Fruit fly (Drosophila melanogaster) whole organism, prepupa: ENCODE data around the gene CG32263.
A peak's percentile ranks its signal among the peaks of the same experiment; 100 is the strongest.

Source experiments
- Blimp-1 ChIP-seq: fragments of 200-800 bp; sonication (Bioruptor generic); optimal IDR thresholded peaks from 3 replicates; lab custom pipeline; 2017; ENCODE audit warnings: missing biosample characterization, missing genetic modification characterization, mild to moderate bottlenecking, moderate library complexity, missing genetic modification reagents
- CG10631 ChIP-seq: fragments of 200-800 bp; sonication (Bioruptor generic); optimal IDR thresholded peaks from 2 replicates; lab custom pipeline; 2016; ENCODE audit warnings: missing biosample characterization, missing genetic modification characterization
- CG11294 ChIP-seq: fragments of 200-800 bp; sonication (Bioruptor generic); IDR thresholded peaks from 2 replicates; pipeline ENCODE4 v1.3.6; 2022; ENCODE audit warnings: missing biosample characterization, missing genetic modification characterization
- CG11762 ChIP-seq: fragments of 200-800 bp; sonication (Bioruptor generic); optimal IDR thresholded peaks from 3 replicates; lab custom pipeline; 2016; ENCODE audit warnings: missing biosample characterization, missing genetic modification characterization; ENCODE audit not compliant: insufficient read depth
- CG11902 ChIP-seq: fragments of 200-800 bp; sonication (Bioruptor generic); optimal IDR thresholded peaks from 3 replicates; lab custom pipeline; 2016; ENCODE audit warnings: missing biosample characterization, missing genetic modification characterization
- CG15336 ChIP-seq: fragments of 200-800 bp; sonication (Bioruptor generic); IDR thresholded peaks from 2 replicates; pipeline ENCODE4 v1.3.6; 2022; ENCODE audit warnings: missing biosample characterization, missing genetic modification characterization
- CG1621 ChIP-seq: fragments of 200-800 bp; sonication (Bioruptor generic); optimal IDR thresholded peaks from 3 replicates; lab custom pipeline; 2018; ENCODE audit warnings: missing biosample characterization, mild to moderate bottlenecking, missing genetic modification characterization
- CG3032 ChIP-seq: fragments of 200-800 bp; optimal IDR thresholded peaks from 2 replicates; lab custom pipeline; 2019; ENCODE audit warnings: missing biosample characterization, mild to moderate bottlenecking, missing genetic modification characterization, moderate library complexity
- CG31627 ChIP-seq: fragments of 200-800 bp; sonication (Bioruptor generic); optimal IDR thresholded peaks from 3 replicates; lab custom pipeline; 2016; ENCODE audit warnings: missing biosample characterization, missing genetic modification characterization
- CG34406 ChIP-seq: fragments of 200-800 bp; sonication (Bioruptor generic); optimal IDR thresholded peaks from 3 replicates; lab custom pipeline; 2016; ENCODE audit warnings: missing biosample characterization, missing genetic modification characterization
- CG3919 ChIP-seq: fragments of 200-800 bp; sonication (Bioruptor generic); optimal IDR thresholded peaks from 3 replicates; lab custom pipeline; 2016; ENCODE audit warnings: missing biosample characterization, missing genetic modification characterization
- CG4318 ChIP-seq: fragments of 200-800 bp; sonication (Bioruptor generic); optimal IDR thresholded peaks from 3 replicates; lab custom pipeline; 2017; ENCODE audit warnings: missing biosample characterization, mild to moderate bottlenecking, missing genetic modification characterization
- CG6163 ChIP-seq: fragments of 200-800 bp; sonication (Bioruptor generic); IDR thresholded peaks from 3 replicates; pipeline ENCODE4 v1.3.6; 2022; ENCODE audit warnings: missing biosample characterization, missing genetic modification characterization
- CG6276 ChIP-seq: fragments of 200-800 bp; sonication (Bioruptor generic); optimal IDR thresholded peaks from 2 replicates; lab custom pipeline; 2017; ENCODE audit warnings: missing biosample characterization, mild to moderate bottlenecking, missing genetic modification characterization
- CG6792 ChIP-seq: fragments of 200-800 bp; sonication (Bioruptor generic); optimal IDR thresholded peaks from 3 replicates; lab custom pipeline; 2016; ENCODE audit warnings: missing biosample characterization, missing genetic modification characterization
- CG6808 ChIP-seq: fragments of 200-800 bp; sonication (Bioruptor generic); optimal IDR thresholded peaks from 3 replicates; lab custom pipeline; 2017; ENCODE audit warnings: missing biosample characterization, missing genetic modification characterization, mild to moderate bottlenecking, moderate library complexity, missing genetic modification reagents
- CG7368 ChIP-seq: fragments of 200-800 bp; sonication (Bioruptor generic); optimal IDR thresholded peaks from 3 replicates; lab custom pipeline; 2016; ENCODE audit warnings: missing biosample characterization, missing genetic modification characterization
- CG8119 ChIP-seq: fragments of 200-800 bp; sonication (Bioruptor generic); IDR thresholded peaks from 3 replicates; pipeline ENCODE4 v1.3.6; 2022; ENCODE audit warnings: missing biosample characterization, missing genetic modification characterization
- CG8632 ChIP-seq: fragments of 200-800 bp; sonication (Bioruptor generic); optimal IDR thresholded peaks from 3 replicates; lab custom pipeline; 2016; ENCODE audit warnings: missing biosample characterization, missing genetic modification characterization
- Eip78C ChIP-seq: fragments of 200-800 bp; sonication (Bioruptor generic); peaks from one replicate; lab custom pipeline; 2016; ENCODE audit warnings: missing biosample characterization, missing genetic modification characterization
- Eip93F ChIP-seq: fragments of 200-800 bp; sonication (Bioruptor generic); optimal IDR thresholded peaks from 2 replicates; lab custom pipeline; 2016; ENCODE audit warnings: missing biosample characterization, mild to moderate bottlenecking, missing genetic modification characterization
- Ets21C ChIP-seq: fragments of 200-800 bp; sonication (Bioruptor generic); optimal IDR thresholded peaks from 3 replicates; lab custom pipeline; 2016; ENCODE audit warnings: missing biosample characterization, missing genetic modification characterization
- Ets96B ChIP-seq: fragments of 200-800 bp; optimal IDR thresholded peaks from 2 replicates; lab custom pipeline; 2019; ENCODE audit warnings: missing biosample characterization, mild to moderate bottlenecking, missing genetic modification characterization, moderate library complexity
- Gug ChIP-seq: fragments of 200-800 bp; sonication (Bioruptor generic); IDR thresholded peaks from 2 replicates; pipeline ENCODE4 v1.3.6; 2022; ENCODE audit warnings: missing biosample characterization, missing genetic modification characterization
- Hr38 ChIP-seq: sonication (Bioruptor generic); optimal IDR thresholded peaks from 2 replicates; lab custom pipeline; 2016; ENCODE audit warnings: missing biosample characterization, missing genetic modification characterization
- Hr4 ChIP-seq: fragments of 200-800 bp; sonication (Bioruptor generic); optimal IDR thresholded peaks from 3 replicates; lab custom pipeline; 2016; ENCODE audit warnings: missing biosample characterization, missing genetic modification characterization
- Lpt ChIP-seq: fragments of 200-800 bp; sonication (Bioruptor generic); optimal IDR thresholded peaks from 3 replicates; lab custom pipeline; 2016; ENCODE audit warnings: missing biosample characterization, missing genetic modification characterization
- OdsH ChIP-seq: fragments of 200-800 bp; sonication (Bioruptor generic); optimal IDR thresholded peaks from 3 replicates; lab custom pipeline; 2016; ENCODE audit warnings: missing biosample characterization, missing genetic modification characterization
- Smox ChIP-seq: fragments of 200-800 bp; sonication (Bioruptor generic); optimal IDR thresholded peaks from 3 replicates; lab custom pipeline; 2016; ENCODE audit warnings: missing biosample characterization, missing genetic modification characterization
- Sox102F ChIP-seq: fragments of 200-800 bp; sonication (Bioruptor generic); optimal IDR thresholded peaks from 2 replicates; lab custom pipeline; 2016; ENCODE audit warnings: missing biosample characterization, mild to moderate bottlenecking, missing genetic modification characterization
- Sox14 ChIP-seq: fragments of 200-800 bp; sonication (Bioruptor generic); optimal IDR thresholded peaks from 3 replicates; lab custom pipeline; 2016; ENCODE audit warnings: missing biosample characterization, missing genetic modification characterization
- achi ChIP-seq: fragments of 200-800 bp; sonication (Bioruptor generic); optimal IDR thresholded peaks from 3 replicates; lab custom pipeline; 2016; ENCODE audit warnings: missing biosample characterization, missing genetic modification characterization
- acj6 ChIP-seq: fragments of 200-800 bp; sonication (Bioruptor generic); optimal IDR thresholded peaks from 3 replicates; lab custom pipeline; 2016; ENCODE audit warnings: missing biosample characterization, missing genetic modification characterization
- cyc ChIP-seq: fragments of 200-800 bp; sonication (Bioruptor generic); optimal IDR thresholded peaks from 3 replicates; lab custom pipeline; 2016; ENCODE audit warnings: missing biosample characterization, missing genetic modification characterization
- dsx ChIP-seq: fragments of 200-800 bp; optimal IDR thresholded peaks from 3 replicates; lab custom pipeline; 2019; ENCODE audit warnings: missing biosample characterization, mild to moderate bottlenecking, missing genetic modification characterization, moderate library complexity; ENCODE audit not compliant: poor library complexity, severe bottlenecking
- eg ChIP-seq: fragments of 200-800 bp; sonication (Bioruptor generic); IDR thresholded peaks from 3 replicates; pipeline ENCODE4 v1.3.6; 2022; ENCODE audit warnings: missing biosample characterization, missing genetic modification characterization
- esn ChIP-seq: fragments of 200-800 bp; sonication (Bioruptor generic); optimal IDR thresholded peaks from 2 replicates; lab custom pipeline; 2016; ENCODE audit warnings: missing biosample characterization, mild to moderate bottlenecking, missing genetic modification characterization, moderate library complexity
- fd85E ChIP-seq: fragments of 200-800 bp; sonication (Bioruptor generic); optimal IDR thresholded peaks from 3 replicates; lab custom pipeline; 2016; ENCODE audit warnings: missing biosample characterization, missing genetic modification characterization
- salr ChIP-seq, 2 experiments: fragments of 200-800 bp; sonication (Bioruptor generic); optimal IDR thresholded peaks; 3 replicates each; lab custom pipeline; 2016 to 2018; ENCODE audit warnings: missing biosample characterization in 2 of 2, missing genetic modification characterization in 2 of 2, mild to moderate bottlenecking in 1 of 2
- spab ChIP-seq: fragments of 200-800 bp; sonication (Bioruptor generic); optimal IDR thresholded peaks from 2 replicates; lab custom pipeline; 2017; ENCODE audit warnings: missing biosample characterization, mild to moderate bottlenecking, missing genetic modification characterization, missing genetic modification reagents
- ss ChIP-seq, 2 experiments: fragments of 200-800 bp; sonication (Bioruptor generic); optimal IDR thresholded peaks; 2 replicates in 1 of 2; 3 replicates in 1 of 2; lab custom pipeline; 2017 to 2018; ENCODE audit warnings: mild to moderate bottlenecking in 2 of 2, missing biosample characterization in 2 of 2, missing genetic modification characterization in 2 of 2, moderate library complexity in 1 of 2
- svp ChIP-seq: fragments of 200-800 bp; sonication (Bioruptor generic); peaks from one replicate; lab custom pipeline; 2016; ENCODE audit warnings: missing biosample characterization, missing genetic modification characterization
- vri ChIP-seq: fragments of 200-800 bp; sonication (Bioruptor generic); optimal IDR thresholded peaks from 3 replicates; lab custom pipeline; 2016; ENCODE audit warnings: missing biosample characterization, mild to moderate bottlenecking, missing genetic modification characterization

CG32263 gene

DNA sequence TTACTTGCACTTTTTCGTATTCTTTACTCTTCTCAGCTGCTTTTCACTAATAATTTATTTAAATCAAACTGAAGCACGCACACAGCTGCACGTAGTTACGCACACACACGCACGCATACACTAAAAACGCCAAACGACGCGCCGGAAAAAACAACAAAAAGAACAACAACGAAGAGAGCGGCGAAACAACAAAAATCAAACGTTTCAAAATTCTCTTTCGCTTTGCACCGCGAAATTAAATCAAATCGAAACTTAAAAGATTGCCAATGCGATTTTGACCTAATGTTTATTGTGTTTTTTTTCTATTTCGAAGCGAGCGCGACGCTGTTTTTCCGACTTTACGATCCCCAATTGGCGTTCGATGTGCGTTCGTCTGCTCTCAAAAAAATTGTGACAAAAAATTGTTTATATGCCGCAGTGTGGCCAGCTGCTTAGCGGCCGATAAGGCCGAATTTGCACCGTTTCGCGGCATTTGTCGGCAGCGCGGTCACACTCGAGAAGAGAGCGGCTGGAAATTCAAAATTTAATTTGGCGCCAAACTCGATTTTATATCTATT lies 23.2 kb downstream of the CG32263 start (continued):
- TF ChIP-seq CG1621 (tag; lab: Kevin White, UChicago): peak; percentile 17
- TF ChIP-seq OdsH (GFP tag; lab: Kevin White, UChicago): no peak
- no peak for TF ChIP-seq spab
- 0 out of 2 replicates have a peak, but pooled peaks have one; percentile 23 for TF ChIP-seq CG15336 (GFP tag; lab: Robert Waterston, UW)
- no peak for TF ChIP-seq CG11294 (GFP tag; lab: Robert Waterston, UW)
- TF ChIP-seq cyc (GFP tag; lab: Kevin White, UChicago): no peak
- peak; percentile 2 for TF ChIP-seq CG3032 (tag; lab: Kevin White, UChicago)
- no peak for TF ChIP-seq CG4318 (GFP tag; lab: Kevin White, UChicago)
- TF ChIP-seq CG7368: no peak
- TF ChIP-seq CG31627 (GFP tag; lab: Kevin White, UChicago): no peak
- TF ChIP-seq CG6276 (GFP tag; lab: Kevin White, UChicago): peak; percentile 18
- peak; percentile 81 for TF ChIP-seq Eip78C (GFP tag; lab: Kevin White, UChicago)
- peak; percentile 56 for TF ChIP-seq Sox102F (GFP tag; lab: Kevin White, UChicago)
- peak; percentile 34; the same call in 1 of the 3 replicates for TF ChIP-seq CG8119 (GFP tag; lab: Robert Waterston, UW)
- TF ChIP-seq ss (GFP tag; optimal IDR thresholded peaks at IDR 0.05; lab: Kevin White, UChicago): peak; percentile 52 to 54
- peak; percentile 58 for TF ChIP-seq esn
- TF ChIP-seq Sox14 (GFP tag; lab: Kevin White, UChicago): peak; percentile 70
- peak; percentile 52 for TF ChIP-seq CG3919
- no peak for TF ChIP-seq svp (GFP tag; lab: Kevin White, UChicago)
- TF ChIP-seq Smox (GFP tag; lab: Kevin White, UChicago): peak; percentile 13
- peak; percentile 62 for TF ChIP-seq dsx (GFP tag; lab: Kevin White, UChicago)
- TF ChIP-seq vri (GFP tag; lab: Kevin White, UChicago): peak; percentile 61
- TF ChIP-seq fd85E (GFP tag; lab: Kevin White, UChicago): no peak
- no peak for TF ChIP-seq Blimp-1 (GFP tag; lab: Kevin White, UChicago)

DNA sequence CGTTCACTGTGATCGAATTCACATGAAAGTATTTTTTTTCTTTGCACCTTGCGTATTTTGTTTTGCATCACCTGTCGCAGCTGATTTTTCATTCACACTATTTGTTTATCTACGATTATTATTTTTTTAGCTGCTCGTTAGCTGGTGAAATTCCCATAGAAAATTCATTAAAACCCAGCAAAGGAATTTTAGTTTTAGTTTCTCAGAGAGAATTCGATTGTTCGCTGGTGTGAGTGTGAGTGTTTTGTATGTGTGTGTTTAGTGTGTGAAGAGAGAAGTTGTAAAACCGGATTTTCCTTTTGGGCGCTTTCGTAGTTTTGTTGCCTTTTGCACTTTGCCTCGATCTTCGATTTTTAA lies 23.9 kb downstream of the CG32263 start:
- TF ChIP-seq Smox (GFP tag; lab: Kevin White, UChicago): no peak
- TF ChIP-seq CG34406 (GFP tag; lab: Kevin White, UChicago): no peak
- TF ChIP-seq CG10631 (GFP tag; lab: Kevin White, UChicago): no peak
- TF ChIP-seq Eip93F (GFP tag; lab: Kevin White, UChicago): no peak
- no peak for TF ChIP-seq Lpt (GFP tag; lab: Kevin White, UChicago)
- no peak for TF ChIP-seq achi (GFP tag; lab: Kevin White, UChicago)
- TF ChIP-seq Hr4 (GFP tag; lab: Kevin White, UChicago): no peak
- no peak for TF ChIP-seq eg (GFP tag; lab: Robert Waterston, UW)
- TF ChIP-seq cyc (GFP tag; lab: Kevin White, UChicago): no peak
- TF ChIP-seq dsx (GFP tag; lab: Kevin White, UChicago): no peak
- TF ChIP-seq CG7368: no peak
- TF ChIP-seq CG11294 (GFP tag; lab: Robert Waterston, UW): no peak
- TF ChIP-seq Gug (GFP tag; lab: Robert Waterston, UW): no peak

dm6 chr3L:3786344-3787076 lies 24.4 kb downstream of the CG32263 start:
- TF ChIP-seq Hr38: no peak
- peak; percentile 51; the same call in 1 of the 3 replicates for TF ChIP-seq CG6163 (GFP tag; lab: Robert Waterston, UW)
- TF ChIP-seq achi (GFP tag; lab: Kevin White, UChicago): peak; percentile 36
- no peak for TF ChIP-seq Ets21C
- no peak for TF ChIP-seq CG11902 (GFP tag; lab: Kevin White, UChicago)
- TF ChIP-seq CG6808 (GFP tag; lab: Kevin White, UChicago): no peak
- TF ChIP-seq CG3032 (tag; lab: Kevin White, UChicago): peak; percentile 28
- peak; percentile 21 for TF ChIP-seq CG6792 (GFP tag; lab: Kevin White, UChicago)
- no peak for TF ChIP-seq spab
- TF ChIP-seq CG8632 (GFP tag; lab: Kevin White, UChicago): no peak
- peak; percentile 51; the same call in 2 of the 3 replicates for TF ChIP-seq CG8119 (GFP tag; lab: Robert Waterston, UW)
- no peak for TF ChIP-seq cyc (GFP tag; lab: Kevin White, UChicago)
- TF ChIP-seq Gug (GFP tag; lab: Robert Waterston, UW): no peak
- no peak for TF ChIP-seq CG7368
- peak; percentile 5 for TF ChIP-seq acj6 (GFP tag; lab: Kevin White, UChicago)
- TF ChIP-seq OdsH (GFP tag; lab: Kevin White, UChicago): peak; percentile 33
- TF ChIP-seq salr (GFP tag; optimal IDR thresholded peaks at IDR 0.05; lab: Kevin White, UChicago): peak in 1 of 2 experiments; percentile 43
- TF ChIP-seq Ets96B (tag; lab: Kevin White, UChicago): no peak
- peak; percentile 41 for TF ChIP-seq Smox (GFP tag; lab: Kevin White, UChicago)
- TF ChIP-seq fd85E (GFP tag; lab: Kevin White, UChicago): no peak
- no peak for TF ChIP-seq CG11762
- TF ChIP-seq CG1621 (tag; lab: Kevin White, UChicago): no peak
- no peak for TF ChIP-seq Blimp-1 (GFP tag; lab: Kevin White, UChicago)
- TF ChIP-seq esn: peak; percentile 41
- no peak for TF ChIP-seq CG6276 (GFP tag; lab: Kevin White, UChicago)
